Worm (Caenorhabditis elegans) whole organism, L2 larva: ENCODE data around the gene ift-74.
A peak's percentile ranks its signal among the peaks of the same experiment; 100 is the strongest.

Experiments used
- C34F6.9 ChIP-seq: fragments of 150-350 bp; optimal IDR thresholded peaks from 2 replicates; lab custom pipeline; 2014; ENCODE audit warnings: missing biosample characterization, missing genetic modification characterization
- F13H6.1 ChIP-seq: sonication (generic microtip); optimal IDR thresholded peaks from 2 replicates; lab custom pipeline; 2016; ENCODE audit warnings: missing genetic modification characterization, missing compliant biosample characterization
- R02D3.7 ChIP-seq: fragments of 150-350 bp; optimal IDR thresholded peaks from 2 replicates; lab custom pipeline; 2014; ENCODE audit warnings: missing biosample characterization, missing genetic modification characterization
- Y55F3AM.14 ChIP-seq: fragments of 200-800 bp; sonication (Bioruptor generic); optimal IDR thresholded peaks from 2 replicates; lab custom pipeline; 2018; ENCODE audit warnings: mild to moderate bottlenecking, missing genetic modification characterization, missing compliant biosample characterization
- ZK546.5 ChIP-seq: sonication (generic microtip); optimal IDR thresholded peaks from 2 replicates; lab custom pipeline; 2017; ENCODE audit warnings: missing biosample characterization, missing genetic modification characterization
- alr-1 ChIP-seq: fragments of 150-350 bp; optimal IDR thresholded peaks from 2 replicates; lab custom pipeline; 2014; ENCODE audit warnings: missing biosample characterization, missing genetic modification characterization
- aly-2 ChIP-seq: fragments of 150-350 bp; optimal IDR thresholded peaks from 2 replicates; lab custom pipeline; 2014; ENCODE audit warnings: missing biosample characterization, missing genetic modification characterization
- ama-1 ChIP-seq: fragments of 150-350 bp; optimal IDR thresholded peaks from 2 replicates; lab custom pipeline; 2018; ENCODE audit warnings: inconsistent platforms
- blmp-1 ChIP-seq: sonication (generic microtip); optimal IDR thresholded peaks from 2 replicates; lab custom pipeline; 2017; ENCODE audit warnings: missing genetic modification characterization, mild to moderate bottlenecking, missing compliant biosample characterization, antibody characterized with exemption, moderate library complexity; ENCODE audit not compliant: insufficient read depth
- ceh-16 ChIP-seq: fragments of 150-350 bp; optimal IDR thresholded peaks from 2 replicates; lab custom pipeline; 2014; ENCODE audit warnings: missing biosample characterization, missing genetic modification characterization
- ceh-82 ChIP-seq: fragments of 150-350 bp; optimal IDR thresholded peaks from 2 replicates; lab custom pipeline; 2014; ENCODE audit warnings: missing biosample characterization, missing genetic modification characterization
- crh-2 ChIP-seq: sonication (generic microtip); optimal IDR thresholded peaks from 2 replicates; lab custom pipeline; 2017; ENCODE audit warnings: missing biosample characterization, missing genetic modification characterization
- dmd-4 ChIP-seq: sonication (generic microtip); optimal IDR thresholded peaks from 2 replicates; lab custom pipeline; 2017; ENCODE audit warnings: missing biosample characterization, missing genetic modification characterization
- egl-27 ChIP-seq: sonication (generic microtip); optimal IDR thresholded peaks from 3 replicates; lab custom pipeline; 2017; ENCODE audit warnings: missing biosample characterization, missing genetic modification reagents, missing genetic modification characterization
- elt-1 ChIP-seq: fragments of 150-350 bp; optimal IDR thresholded peaks from 2 replicates; lab custom pipeline; 2014; ENCODE audit warnings: missing biosample characterization, missing genetic modification characterization
- elt-3 ChIP-seq: sonication (generic microtip); optimal IDR thresholded peaks from 2 replicates; lab custom pipeline; 2017; ENCODE audit warnings: missing biosample characterization, missing genetic modification characterization
- fos-1 ChIP-seq: fragments of 150-350 bp; optimal IDR thresholded peaks from 2 replicates; lab custom pipeline; 2014; ENCODE audit warnings: missing biosample characterization, missing genetic modification characterization
- gmeb-1 ChIP-seq: fragments of 150-350 bp; optimal IDR thresholded peaks from 2 replicates; lab custom pipeline; 2014; ENCODE audit warnings: missing biosample characterization, missing genetic modification characterization
- lin-11 ChIP-seq: fragments of 150-350 bp; sonication (generic microtip); optimal IDR thresholded peaks from 2 replicates; lab custom pipeline; 2014; ENCODE audit warnings: missing biosample characterization, missing genetic modification characterization, inconsistent platforms, mixed read lengths
- lin-13 ChIP-seq: fragments of 150-350 bp; optimal IDR thresholded peaks from 2 replicates; lab custom pipeline; 2014; ENCODE audit warnings: missing biosample characterization, missing genetic modification reagents, missing genetic modification characterization
- lin-39 ChIP-seq: fragments of 150-350 bp; optimal IDR thresholded peaks from 2 replicates; lab custom pipeline; 2014; ENCODE audit warnings: missing biosample characterization, missing genetic modification reagents, missing genetic modification characterization
- lsy-2 ChIP-seq, 2 experiments: fragments of 150-350 bp in 1 of 2; sonication (generic microtip) in 1 of 2; optimal IDR thresholded peaks; 2 replicates each; lab custom pipeline; 2014 to 2017; ENCODE audit warnings: missing biosample characterization in 2 of 2, missing genetic modification characterization in 2 of 2
- mab-5 ChIP-seq: fragments of 150-350 bp; optimal IDR thresholded peaks from 2 replicates; lab custom pipeline; 2014; ENCODE audit warnings: missing biosample characterization, missing genetic modification characterization
- mbf-1 ChIP-seq: sonication (generic microtip); optimal IDR thresholded peaks from 2 replicates; lab custom pipeline; 2017; ENCODE audit warnings: missing biosample characterization, missing genetic modification characterization
- mdl-1 ChIP-seq, 2 experiments: fragments of 150-350 bp in 1 of 2; sonication (generic microtip) in 1 of 2; optimal IDR thresholded peaks; 2 replicates each; lab custom pipeline; 2017; ENCODE audit warnings: missing biosample characterization in 2 of 2, missing genetic modification characterization in 2 of 2
- nhr-10 ChIP-seq: sonication (generic microtip); optimal IDR thresholded peaks from 2 replicates; lab custom pipeline; 2017; ENCODE audit warnings: missing biosample characterization, missing genetic modification characterization
- nhr-11 ChIP-seq: fragments of 150-350 bp; optimal IDR thresholded peaks from 2 replicates; lab custom pipeline; 2014; ENCODE audit warnings: missing biosample characterization, missing genetic modification characterization
- nhr-12 ChIP-seq: fragments of 150-350 bp; optimal IDR thresholded peaks from 2 replicates; lab custom pipeline; 2014; ENCODE audit warnings: missing biosample characterization, missing genetic modification characterization
- nhr-129 ChIP-seq: fragments of 150-350 bp; optimal IDR thresholded peaks from 2 replicates; lab custom pipeline; 2014; ENCODE audit warnings: missing biosample characterization, missing genetic modification characterization
- nhr-21 ChIP-seq: fragments of 150-350 bp; optimal IDR thresholded peaks from 2 replicates; lab custom pipeline; 2014; ENCODE audit warnings: missing biosample characterization, missing genetic modification characterization
- nhr-23 ChIP-seq: fragments of 150-350 bp; optimal IDR thresholded peaks from 2 replicates; lab custom pipeline; 2014; ENCODE audit warnings: missing biosample characterization, missing genetic modification reagents, missing genetic modification characterization
- nhr-237 ChIP-seq: fragments of 150-350 bp; optimal IDR thresholded peaks from 2 replicates; lab custom pipeline; 2014; ENCODE audit warnings: missing biosample characterization, missing genetic modification characterization
- nhr-25 ChIP-seq: fragments of 150-350 bp; sonication (generic microtip); optimal IDR thresholded peaks from 3 replicates; lab custom pipeline; 2014; ENCODE audit warnings: missing biosample characterization, missing genetic modification characterization
- nhr-6 ChIP-seq: fragments of 150-350 bp; optimal IDR thresholded peaks from 2 replicates; lab custom pipeline; 2014; ENCODE audit warnings: missing biosample characterization, missing genetic modification characterization
- nhr-77 ChIP-seq: fragments of 150-350 bp; optimal IDR thresholded peaks from 2 replicates; lab custom pipeline; 2014; ENCODE audit warnings: missing biosample characterization, missing genetic modification characterization
- peb-1 ChIP-seq: fragments of 150-350 bp; optimal IDR thresholded peaks from 2 replicates; lab custom pipeline; 2014; ENCODE audit warnings: missing biosample characterization, missing genetic modification characterization
- sem-4 ChIP-seq: fragments of 150-350 bp; optimal IDR thresholded peaks from 2 replicates; lab custom pipeline; 2014; ENCODE audit warnings: missing biosample characterization, missing genetic modification reagents, missing genetic modification characterization
- skn-1 ChIP-seq: sonication (generic microtip); optimal IDR thresholded peaks from 2 replicates; lab custom pipeline; 2017; ENCODE audit warnings: missing biosample characterization, missing genetic modification characterization
- sma-3 ChIP-seq: sonication (generic microtip); optimal IDR thresholded peaks from 2 replicates; lab custom pipeline; 2016; ENCODE audit warnings: missing genetic modification reagents, missing genetic modification characterization, missing compliant biosample characterization
- sma-9 ChIP-seq, 2 experiments: fragments of 150-350 bp in 1 of 2; sonication (generic microtip) in 1 of 2; optimal IDR thresholded peaks; 2 replicates each; lab custom pipeline; 2014 to 2016; ENCODE audit warnings: missing genetic modification characterization in 2 of 2, mild to moderate bottlenecking in 1 of 2, missing biosample characterization in 1 of 2, missing compliant biosample characterization in 1 of 2, missing genetic modification reagents in 1 of 2, moderate library complexity in 1 of 2
- snpc-4 ChIP-seq: fragments of 150-350 bp; optimal IDR thresholded peaks from 2 replicates; lab custom pipeline; 2014; ENCODE audit warnings: missing biosample characterization, missing genetic modification characterization
- unc-39 ChIP-seq: fragments of 150-350 bp; optimal IDR thresholded peaks from 2 replicates; lab custom pipeline; 2014; ENCODE audit warnings: missing biosample characterization, missing genetic modification characterization
- unc-55 ChIP-seq: fragments of 150-350 bp; sonication (generic microtip); optimal IDR thresholded peaks from 3 replicates; lab custom pipeline; 2014; ENCODE audit warnings: missing biosample characterization, missing genetic modification reagents, missing genetic modification characterization
- unc-62 ChIP-seq: fragments of 150-350 bp; optimal IDR thresholded peaks from 2 replicates; lab custom pipeline; 2014; ENCODE audit warnings: missing biosample characterization, missing genetic modification reagents, missing genetic modification characterization
- zag-1 ChIP-seq: fragments of 150-350 bp; optimal IDR thresholded peaks from 2 replicates; lab custom pipeline; 2014; ENCODE audit warnings: missing biosample characterization, missing genetic modification characterization
- ztf-1 ChIP-seq: fragments of 200-800 bp; sonication (Bioruptor generic); conservative IDR thresholded peaks from 2 replicates; pipeline ENCODE4 v1.3.6; 2022; ENCODE audit warnings: missing genetic modification characterization, missing compliant biosample characterization
- ztf-11 ChIP-seq: sonication (generic microtip); optimal IDR thresholded peaks from 2 replicates; lab custom pipeline; 2017; ENCODE audit warnings: missing biosample characterization, missing genetic modification characterization
- ztf-4 ChIP-seq: fragments of 150-350 bp; optimal IDR thresholded peaks from 2 replicates; lab custom pipeline; 2014; ENCODE audit warnings: missing biosample characterization, missing genetic modification characterization

The ift-74 gene

ce11 chrII:6707496-6708260 lies 27.9 kb downstream of the ift-74 start:
- TF ChIP-seq mbf-1 (tag; lab: Kevin White, UChicago) (no peak), zag-1 (tag; lab: Kevin White, UChicago) (no peak), lin-13 (GFP tag; lab: Kevin White, UChicago) (peak; percentile 43), nhr-10 (tag; lab: Kevin White, UChicago) (no peak), nhr-12 (tag; lab: Kevin White, UChicago) (no peak), nhr-21 (no peak), nhr-129 (tag; lab: Kevin White, UChicago) (peak; percentile 39), ZK546.5 (tag; lab: Kevin White, UChicago) (no peak), nhr-77 (tag; lab: Kevin White, UChicago) (no peak), lin-11 (tag; lab: Kevin White, UChicago) (no peak), dmd-4 (no peak), lin-39 (peak; percentile 86), snpc-4 (tag; lab: Kevin White, UChicago) (no peak), ztf-1 (GFP tag; lab: Robert Waterston, UW) (no peak), ceh-82 (tag; lab: Kevin White, UChicago) (no peak), nhr-6 (tag; lab: Kevin White, UChicago) (no peak), mdl-1 (tag; optimal IDR thresholded peaks at IDR 0.05; lab: Kevin White, UChicago) (no peak), sma-9 (GFP tag; optimal IDR thresholded peaks at IDR 0.05; lab: Kevin White, UChicago) (peak; percentile 44), sma-9 (tag; optimal IDR thresholded peaks at IDR 0.05; lab: Kevin White, UChicago) (no peak), sem-4 (tag; lab: Kevin White, UChicago) (peak; percentile 65), alr-1 (tag; lab: Kevin White, UChicago) (no peak), unc-55 (GFP tag; lab: Kevin White, UChicago) (peak; percentile 55), unc-39 (tag; lab: Kevin White, UChicago) (no peak), Y55F3AM.14 (peak; percentile 37), R02D3.7 (no peak), egl-27 (tag; lab: Kevin White, UChicago) (no peak), nhr-11 (tag; lab: Kevin White, UChicago) (no peak), crh-2 (tag; lab: Kevin White, UChicago) (peak; percentile 20), elt-3 (tag; lab: Kevin White, UChicago) (no peak), unc-62 (peak; percentile 20), C34F6.9 (tag; lab: Kevin White, UChicago) (peak; percentile 49), nhr-25 (tag; lab: Kevin White, UChicago) (no peak), skn-1 (tag; lab: Kevin White, UChicago) (no peak), peb-1 (no peak), ceh-16 (tag; lab: Kevin White, UChicago) (no peak), ama-1 (no peak), aly-2 (no peak), blmp-1 (tag; lab: Kevin White, UChicago) (no peak), nhr-23 (no peak), elt-1 (tag; lab: Kevin White, UChicago) (no peak), ztf-4 (tag; lab: Kevin White, UChicago) (no peak), gmeb-1 (tag; lab: Kevin White, UChicago) (no peak), lsy-2 (tag; optimal IDR thresholded peaks at IDR 0.05; lab: Kevin White, UChicago) (peak in 1 of 2 experiments; percentile 55), nhr-237 (tag; lab: Kevin White, UChicago) (no peak), mab-5 (peak; percentile 88), ztf-11 (tag; lab: Kevin White, UChicago) (no peak), F13H6.1 (tag; lab: Kevin White, UChicago) (peak; percentile 77), fos-1 (tag; lab: Kevin White, UChicago) (no peak), sma-3 (GFP tag; lab: Kevin White, UChicago) (no peak)
